Worm (Caenorhabditis elegans) whole organism, young adult: ENCODE measurements around the gene sri-40.

Experiments
- F57A8.1 ChIP-seq: fragments of 200-800 bp; sonication (Bioruptor generic); optimal IDR thresholded peaks from 2 replicates; lab custom pipeline; 2018; ENCODE audit warnings: mild to moderate bottlenecking, missing genetic modification characterization, moderate library complexity, missing compliant biosample characterization
- lir-1 ChIP-seq: fragments of 200-800 bp; sonication (Bioruptor generic); conservative IDR thresholded peaks from 2 replicates; pipeline ENCODE4 v1.3.6; 2022; ENCODE audit warnings: missing genetic modification reagents, missing genetic modification characterization, missing compliant biosample characterization

DNA sequence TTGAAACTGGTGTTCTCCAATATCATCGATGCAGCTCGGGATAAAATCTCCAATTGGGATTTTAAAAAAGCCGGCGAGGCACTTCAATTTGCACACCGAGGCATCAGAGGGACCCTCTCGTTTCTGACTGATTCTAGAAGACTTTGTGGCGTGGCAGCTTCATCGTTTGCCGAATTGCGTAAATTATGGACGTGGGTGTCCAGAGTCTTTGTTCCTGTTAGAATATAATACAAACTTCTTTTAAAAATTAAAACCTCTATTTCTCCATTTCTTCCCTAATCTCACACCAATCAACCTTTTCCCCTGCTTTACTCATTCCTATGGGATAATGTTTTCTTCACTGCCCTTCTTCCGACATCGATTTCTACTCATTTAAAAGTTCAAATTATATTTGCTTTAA lies 32.6 kb downstream of the sri-40 start, which contains the start of gene ZC239.5:
- no peak for TF ChIP-seq F57A8.1
- TF ChIP-seq lir-1 (GFP tag; lab: Robert Waterston, UW): no peak
